Worm (Caenorhabditis elegans) whole organism, mixed stage, embryonic: ENCODE measurements around the gene ida-1.

Experiments used
- M03D4.4 ChIP-seq: sonication (generic microtip); optimal IDR thresholded peaks from 2 replicates; lab custom pipeline; 2017; ENCODE audit warnings: mild to moderate bottlenecking, missing genetic modification characterization, missing compliant biosample characterization
- bed-3 ChIP-seq: fragments of 200-800 bp; sonication (Bioruptor generic); optimal IDR thresholded peaks from 3 replicates; lab custom pipeline; 2018; ENCODE audit warnings: mild to moderate bottlenecking, missing genetic modification characterization, moderate library complexity, missing compliant biosample characterization
- ceh-39 ChIP-seq: fragments of 150-350 bp; optimal IDR thresholded peaks from 2 replicates; lab custom pipeline; 2014; ENCODE audit warnings: missing biosample characterization, missing genetic modification characterization
- ceh-43 ChIP-seq: fragments of 200-800 bp; sonication (Bioruptor generic); optimal IDR thresholded peaks from 2 replicates; lab custom pipeline; 2018; ENCODE audit warnings: mild to moderate bottlenecking, missing genetic modification characterization, moderate library complexity, missing compliant biosample characterization
- ces-1 ChIP-seq: fragments of 150-350 bp; optimal IDR thresholded peaks from 2 replicates; lab custom pipeline; 2014; ENCODE audit warnings: missing biosample characterization, missing genetic modification reagents, missing genetic modification characterization
- hlh-1 ChIP-seq: fragments of 150-350 bp; optimal IDR thresholded peaks from 2 replicates; lab custom pipeline; 2014; ENCODE audit warnings: missing biosample characterization, missing genetic modification reagents, missing genetic modification characterization
- lin-13 ChIP-seq: fragments of 150-350 bp; optimal IDR thresholded peaks from 2 replicates; lab custom pipeline; 2014; ENCODE audit warnings: missing biosample characterization, missing genetic modification characterization
- lin-32 ChIP-seq: fragments of 200-800 bp; sonication (Bioruptor generic); optimal IDR thresholded peaks from 2 replicates; lab custom pipeline; 2018; ENCODE audit warnings: mild to moderate bottlenecking, missing genetic modification characterization, missing compliant biosample characterization
- mls-2 ChIP-seq: sonication (generic microtip); optimal IDR thresholded peaks from 2 replicates; lab custom pipeline; 2016; ENCODE audit warnings: mild to moderate bottlenecking, missing genetic modification characterization, moderate library complexity, missing compliant biosample characterization
- nhr-2 ChIP-seq: fragments of 150-350 bp; optimal IDR thresholded peaks from 2 replicates; lab custom pipeline; 2014; ENCODE audit warnings: missing biosample characterization, missing genetic modification characterization
- nhr-237 ChIP-seq: fragments of 150-350 bp; optimal IDR thresholded peaks from 2 replicates; lab custom pipeline; 2014; ENCODE audit warnings: missing biosample characterization, missing genetic modification characterization
- nhr-76 ChIP-seq: sonication (generic microtip); optimal IDR thresholded peaks from 2 replicates; lab custom pipeline; 2017; ENCODE audit warnings: missing biosample characterization, missing genetic modification characterization
- pha-4 ChIP-seq: fragments of 150-350 bp; optimal IDR thresholded peaks from 2 replicates; lab custom pipeline; 2018; ENCODE audit warnings: missing biosample characterization, missing genetic modification reagents, missing genetic modification characterization
- sem-2 ChIP-seq: fragments of 200-800 bp; sonication (Bioruptor generic); optimal IDR thresholded peaks from 2 replicates; lab custom pipeline; 2018; ENCODE audit warnings: mild to moderate bottlenecking, missing genetic modification characterization, missing compliant biosample characterization
- snpc-4 ChIP-seq: fragments of 150-350 bp; optimal IDR thresholded peaks from 2 replicates; lab custom pipeline; 2014; ENCODE audit warnings: missing biosample characterization, missing genetic modification characterization
- tbx-8 ChIP-seq: fragments of 200-800 bp; sonication (Bioruptor generic); optimal IDR thresholded peaks from 2 replicates; lab custom pipeline; 2018; ENCODE audit warnings: mild to moderate bottlenecking, missing genetic modification characterization, moderate library complexity, missing compliant biosample characterization
- unc-120 ChIP-seq: sonication (generic microtip); optimal IDR thresholded peaks from 2 replicates; lab custom pipeline; 2017; ENCODE audit warnings: missing genetic modification characterization, missing compliant biosample characterization; ENCODE audit not compliant: poor library complexity, severe bottlenecking
- unc-62 ChIP-seq: fragments of 150-350 bp; optimal IDR thresholded peaks from 2 replicates; lab custom pipeline; 2014; ENCODE audit warnings: missing biosample characterization, missing genetic modification reagents, missing genetic modification characterization
- zip-8 ChIP-seq: fragments of 150-350 bp; optimal IDR thresholded peaks from 2 replicates; lab custom pipeline; 2014; ENCODE audit warnings: missing biosample characterization, missing genetic modification characterization

Gene ida-1

ce11 chrIII:5812672-5813071 lies 57.3 kb downstream of the ida-1 start:
- TF ChIP-seq unc-62 (peak; percentile 59), unc-120 (no peak)
- TF ChIP-seq, all 35 proteins: peak for 1

- no peak for TF ChIP-seq M03D4.4 (tag; lab: Kevin White, UChicago)
- TF ChIP-seq tbx-8 (GFP tag; lab: Kevin White, UChicago): no peak
- TF ChIP-seq mls-2 (tag; lab: Kevin White, UChicago): no peak
- no peak for TF ChIP-seq lin-32 (GFP tag; lab: Kevin White, UChicago)
- TF ChIP-seq nhr-2: no peak
- TF ChIP-seq ceh-43 (GFP tag; lab: Kevin White, UChicago): no peak
- no peak for TF ChIP-seq unc-120
- no peak for TF ChIP-seq bed-3 (GFP tag; lab: Kevin White, UChicago)
- TF ChIP-seq snpc-4 (tag; lab: Kevin White, UChicago): no peak
- TF ChIP-seq nhr-76 (tag; lab: Kevin White, UChicago): no peak
- no peak for TF ChIP-seq nhr-237 (tag; lab: Kevin White, UChicago)
- no peak for TF ChIP-seq pha-4 (tag; lab: Kevin White, UChicago)
- no peak for TF ChIP-seq ces-1
- TF ChIP-seq, all 35 proteins: peak for 0
Measured at ce11 chrIII:5813501-5813900, 58.2 kb downstream of the ida-1 start.

ce11 chrIII:5814098-5814497 lies 58.8 kb downstream of the ida-1 start:
- TF ChIP-seq zip-8 (tag; lab: Kevin White, UChicago) (no peak), unc-120 (no peak), nhr-2 (no peak), ceh-39 (tag; lab: Kevin White, UChicago) (no peak), sem-2 (GFP tag; lab: Kevin White, UChicago) (no peak), hlh-1 (no peak)

DNA sequence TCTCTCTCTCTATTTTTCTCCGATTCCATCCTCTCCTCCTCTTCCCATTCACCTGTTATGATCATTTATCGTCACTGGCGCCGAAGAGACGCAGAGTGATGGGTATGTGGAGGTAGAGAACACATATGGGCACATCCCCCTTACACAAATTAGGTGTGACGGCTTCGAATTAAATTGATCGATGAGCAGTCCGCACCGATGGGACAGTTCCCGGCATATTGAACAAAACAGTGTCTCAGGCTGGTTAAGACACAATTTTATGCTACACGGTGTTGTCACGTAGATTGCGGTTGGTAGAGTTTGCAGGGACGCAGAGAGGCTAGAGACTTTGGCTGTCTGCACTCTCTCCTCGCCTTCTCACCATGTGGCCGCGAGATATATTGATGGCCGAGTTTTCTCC lies 59.5 kb downstream of the ida-1 start, which contains the start of gene R12B2.7:
Gene R12B2.7, plus strand, starts transcription at position 247 of the 400 bp plus-strand sequence.
- TF ChIP-seq lin-13 (tag; lab: Kevin White, UChicago): peak; percentile 13
- no peak for TF ChIP-seq ceh-43 (GFP tag; lab: Kevin White, UChicago)
